Fruit fly (Drosophila melanogaster) whole organism, embryonic: ENCODE measurements around the gene RpS9.

Source experiments
- B-H1 ChIP-seq: fragments of 200-800 bp; sonication (Bioruptor generic); IDR thresholded peaks from 3 replicates; pipeline ENCODE4 v1.3.6; 2022; ENCODE audit warnings: missing biosample characterization, missing genetic modification characterization
- CG10209 ChIP-seq: fragments of 200-800 bp; sonication (Bioruptor generic); optimal IDR thresholded peaks from 3 replicates; lab custom pipeline; 2017; ENCODE audit warnings: missing biosample characterization, mild to moderate bottlenecking, missing genetic modification characterization, missing genetic modification reagents
- CG10321 ChIP-seq: fragments of 200-800 bp; sonication (Bioruptor generic); IDR thresholded peaks from 2 replicates; pipeline ENCODE4 v1.3.6; 2022; ENCODE audit warnings: missing biosample characterization, missing genetic modification characterization
- CG12236 ChIP-seq: fragments of 200-800 bp; sonication (Bioruptor generic); optimal IDR thresholded peaks from 2 replicates; lab custom pipeline; 2016; ENCODE audit warnings: missing biosample characterization, missing genetic modification characterization
- CG13424 ChIP-seq: fragments of 200-800 bp; sonication (Bioruptor generic); optimal IDR thresholded peaks from 2 replicates; lab custom pipeline; 2019; ENCODE audit warnings: missing biosample characterization, mild to moderate bottlenecking, missing genetic modification characterization, moderate library complexity
- CG13624 ChIP-seq: fragments of 200-800 bp; sonication (Bioruptor generic); optimal IDR thresholded peaks from 2 replicates; lab custom pipeline; 2016; ENCODE audit warnings: missing biosample characterization, missing genetic modification characterization
- CG14014 ChIP-seq: fragments of 200-800 bp; sonication (Bioruptor generic); IDR thresholded peaks from 2 replicates; pipeline ENCODE4 v1.3.6; 2022; ENCODE audit warnings: missing biosample characterization, missing genetic modification characterization
- CG15479 ChIP-seq: fragments of 200-800 bp; sonication (Bioruptor generic); optimal IDR thresholded peaks from 3 replicates; lab custom pipeline; 2019; ENCODE audit warnings: missing biosample characterization, mild to moderate bottlenecking, missing genetic modification characterization, moderate library complexity
- CG2199 ChIP-seq: fragments of 200-800 bp; sonication (Bioruptor generic); IDR thresholded peaks from 3 replicates; pipeline ENCODE4 v1.3.6; 2022; ENCODE audit warnings: missing biosample characterization, missing genetic modification characterization
- CG31365 ChIP-seq: fragments of 200-800 bp; sonication (Bioruptor generic); optimal IDR thresholded peaks from 2 replicates; lab custom pipeline; 2018; ENCODE audit warnings: missing biosample characterization, mild to moderate bottlenecking, missing genetic modification characterization
- CG32772 ChIP-seq: fragments of 200-800 bp; sonication (Bioruptor generic); IDR thresholded peaks from 2 replicates; pipeline ENCODE4 v1.3.6; 2022; ENCODE audit warnings: missing biosample characterization, missing genetic modification characterization
- CG3847 ChIP-seq: fragments of 200-800 bp; sonication (Bioruptor generic); IDR thresholded peaks from 2 replicates; pipeline ENCODE4 v1.3.6; 2022; ENCODE audit warnings: missing biosample characterization, missing genetic modification characterization
- CG5180 ChIP-seq: fragments of 200-800 bp; sonication (Bioruptor generic); optimal IDR thresholded peaks from 3 replicates; lab custom pipeline; 2017; ENCODE audit warnings: missing biosample characterization, missing genetic modification characterization, mild to moderate bottlenecking, moderate library complexity, missing genetic modification reagents
- CG6689 ChIP-seq: fragments of 200-800 bp; sonication (Bioruptor generic); IDR thresholded peaks from 2 replicates; pipeline ENCODE4 v1.3.6; 2022; ENCODE audit warnings: missing biosample characterization, missing genetic modification characterization
- CG6854 ChIP-seq: fragments of 200-800 bp; sonication (Bioruptor generic); optimal IDR thresholded peaks from 3 replicates; lab custom pipeline; 2017; ENCODE audit warnings: missing biosample characterization, mild to moderate bottlenecking, missing genetic modification characterization
- CG7745 ChIP-seq: fragments of 200-800 bp; sonication (Bioruptor generic); optimal IDR thresholded peaks from 2 replicates; lab custom pipeline; 2018; ENCODE audit warnings: missing biosample characterization, mild to moderate bottlenecking, missing genetic modification characterization, moderate library complexity
- CG7987 ChIP-seq: fragments of 200-800 bp; sonication (Bioruptor generic); optimal IDR thresholded peaks from 2 replicates; lab custom pipeline; 2018; ENCODE audit warnings: missing biosample characterization, mild to moderate bottlenecking, missing genetic modification characterization, moderate library complexity
- CG8089 ChIP-seq: fragments of 200-800 bp; sonication (Bioruptor generic); optimal IDR thresholded peaks from 3 replicates; lab custom pipeline; 2016; ENCODE audit warnings: missing biosample characterization, missing genetic modification characterization
- CG9609 ChIP-seq: fragments of 200-800 bp; sonication (Bioruptor generic); optimal IDR thresholded peaks from 3 replicates; lab custom pipeline; 2016; ENCODE audit warnings: missing biosample characterization, missing genetic modification characterization
- CG9727 ChIP-seq: fragments of 200-800 bp; sonication (Bioruptor generic); optimal IDR thresholded peaks from 3 replicates; lab custom pipeline; 2017; ENCODE audit warnings: missing biosample characterization, mild to moderate bottlenecking, missing genetic modification characterization
- D19B ChIP-seq: fragments of 200-800 bp; sonication (Bioruptor generic); optimal IDR thresholded peaks from 2 replicates; lab custom pipeline; 2017; ENCODE audit warnings: missing biosample characterization, mild to moderate bottlenecking, missing genetic modification characterization
- Ets65A ChIP-seq: fragments of 200-800 bp; sonication (Bioruptor generic); peaks from one replicate; lab custom pipeline; 2016; ENCODE audit warnings: missing biosample characterization, missing genetic modification characterization
- Fer3 ChIP-seq: fragments of 200-800 bp; sonication (Bioruptor generic); optimal IDR thresholded peaks from 2 replicates; lab custom pipeline; 2018; ENCODE audit warnings: missing biosample characterization, mild to moderate bottlenecking, missing genetic modification characterization, moderate library complexity
- H15 ChIP-seq: fragments of 200-800 bp; sonication (Bioruptor generic); IDR thresholded peaks from 3 replicates; pipeline ENCODE4 v1.3.6; 2022; ENCODE audit warnings: missing biosample characterization, missing genetic modification characterization
- Hsf ChIP-seq: fragments of 200-800 bp; sonication (Bioruptor generic); optimal IDR thresholded peaks from 3 replicates; lab custom pipeline; 2016; ENCODE audit warnings: missing biosample characterization, missing genetic modification characterization
- MESR4 ChIP-seq: fragments of 200-800 bp; sonication (Bioruptor generic); optimal IDR thresholded peaks from 2 replicates; lab custom pipeline; 2018; ENCODE audit warnings: missing biosample characterization, mild to moderate bottlenecking, missing genetic modification characterization, moderate library complexity
- Opbp ChIP-seq: fragments of 200-800 bp; sonication (Bioruptor generic); IDR thresholded peaks from 3 replicates; pipeline ENCODE4 v1.3.6; 2022; ENCODE audit warnings: missing biosample characterization, missing genetic modification characterization; ENCODE audit not compliant: partially characterized antibody
- Optix ChIP-seq: fragments of 200-800 bp; sonication (Bioruptor generic); IDR thresholded peaks from 3 replicates; pipeline ENCODE4 v1.3.6; 2022; ENCODE audit warnings: missing biosample characterization, missing genetic modification characterization
- Ptx1 ChIP-seq: fragments of 200-800 bp; sonication (Bioruptor generic); IDR thresholded peaks from 2 replicates; pipeline ENCODE4 v1.3.6; 2022; ENCODE audit warnings: missing biosample characterization, missing genetic modification characterization
- Ravus ChIP-seq: fragments of 200-800 bp; sonication (Bioruptor generic); IDR thresholded peaks from 2 replicates; pipeline ENCODE4 v1.3.6; 2022; ENCODE audit warnings: missing biosample characterization, missing genetic modification characterization
- Sox102F ChIP-seq: fragments of 200-800 bp; sonication (Bioruptor generic); optimal IDR thresholded peaks from 2 replicates; lab custom pipeline; 2018; ENCODE audit warnings: missing biosample characterization, mild to moderate bottlenecking, missing genetic modification characterization, moderate library complexity
- abd-A ChIP-seq: fragments of 200-800 bp; sonication (Bioruptor generic); optimal IDR thresholded peaks from 3 replicates; lab custom pipeline; 2019; ENCODE audit warnings: missing biosample characterization, mild to moderate bottlenecking, missing genetic modification characterization, moderate library complexity
- ase ChIP-seq: fragments of 200-800 bp; sonication (Bioruptor generic); IDR thresholded peaks from 3 replicates; pipeline ENCODE4 v1.3.6; 2022; ENCODE audit warnings: missing biosample characterization, missing genetic modification characterization
- bcd ChIP-seq: fragments of 200-800 bp; sonication (Bioruptor generic); optimal IDR thresholded peaks from 2 replicates; lab custom pipeline; 2017; ENCODE audit warnings: missing biosample characterization, mild to moderate bottlenecking, missing genetic modification characterization
- chm ChIP-seq: fragments of 200-800 bp; sonication (Bioruptor generic); IDR thresholded peaks from 2 replicates; pipeline ENCODE4 v1.3.6; 2022; ENCODE audit warnings: missing biosample characterization, missing genetic modification characterization
- dan ChIP-seq: fragments of 200-800 bp; sonication (Bioruptor generic); IDR thresholded peaks from 2 replicates; pipeline ENCODE4 v1.3.6; 2022; ENCODE audit warnings: missing biosample characterization, missing genetic modification characterization
- dpn ChIP-seq, 2 experiments: fragments of 200-800 bp; sonication (Bioruptor generic); optimal IDR thresholded peaks; 3 replicates each; lab custom pipeline; 2016; ENCODE audit warnings: missing biosample characterization in 2 of 2, missing genetic modification characterization in 2 of 2
- ewg ChIP-seq: fragments of 200-800 bp; sonication (Bioruptor generic); optimal IDR thresholded peaks from 3 replicates; lab custom pipeline; 2017; ENCODE audit warnings: mild to moderate bottlenecking, missing biosample characterization, missing genetic modification reagents, missing genetic modification characterization
- ind ChIP-seq: fragments of 200-800 bp; sonication (Bioruptor generic); optimal IDR thresholded peaks from 3 replicates; lab custom pipeline; 2016; ENCODE audit warnings: missing biosample characterization, missing genetic modification characterization
- jumu ChIP-seq: fragments of 200-800 bp; sonication (Bioruptor generic); optimal IDR thresholded peaks from 3 replicates; lab custom pipeline; 2016; ENCODE audit warnings: missing biosample characterization, missing genetic modification characterization
- knrl ChIP-seq: fragments of 200-800 bp; sonication (Bioruptor generic); IDR thresholded peaks from 3 replicates; pipeline ENCODE4 v1.3.6; 2022; ENCODE audit warnings: missing biosample characterization, missing genetic modification characterization; ENCODE audit not compliant: partially characterized antibody
- luna ChIP-seq: fragments of 200-800 bp; sonication (Bioruptor generic); optimal IDR thresholded peaks from 2 replicates; lab custom pipeline; 2016; ENCODE audit warnings: missing biosample characterization, missing genetic modification characterization
- onecut ChIP-seq: fragments of 200-800 bp; sonication (Bioruptor generic); IDR thresholded peaks from 2 replicates; pipeline ENCODE4 v1.3.6; 2022; ENCODE audit warnings: missing biosample characterization, missing genetic modification characterization
- otp ChIP-seq: fragments of 200-800 bp; sonication (Bioruptor generic); IDR thresholded peaks from 3 replicates; pipeline ENCODE4, ENCODE4 v1.3.6; 2022; ENCODE audit warnings: missing biosample characterization, missing genetic modification characterization
- prd ChIP-seq, 3 experiments: fragments of >200 bp in 2 of 3; fragments of 200-800 bp in 1 of 3; sonication (Bioruptor generic) in 1 of 3; optimal IDR thresholded peaks in 2 of 3; IDR thresholded peaks in 1 of 3; 2 replicates in 2 of 3; 3 replicates in 1 of 3; pipeline versions ENCODE4 v1.3.6 to Lab custom; 2017 to 2022; ENCODE audit warnings: missing biosample characterization in 1 of 3, missing genetic modification characterization in 1 of 3
- rib ChIP-seq: fragments of 200-800 bp; sonication (Bioruptor generic); IDR thresholded peaks from 2 replicates; pipeline ENCODE4 v1.3.6; 2022; ENCODE audit warnings: missing biosample characterization, missing genetic modification characterization
- slp2 ChIP-seq: fragments of 200-800 bp; sonication (Bioruptor generic); optimal IDR thresholded peaks from 2 replicates; lab custom pipeline; 2016; ENCODE audit warnings: missing biosample characterization, missing genetic modification characterization
- sr ChIP-seq: fragments of 200-800 bp; sonication (Bioruptor generic); IDR thresholded peaks from 3 replicates; pipeline ENCODE4 v1.3.6; 2022; ENCODE audit warnings: missing biosample characterization, missing genetic modification characterization
- sug ChIP-seq: fragments of 200-800 bp; optimal IDR thresholded peaks from 2 replicates; lab custom pipeline; 2019; ENCODE audit warnings: missing biosample characterization, mild to moderate bottlenecking, missing genetic modification characterization, moderate library complexity
- usp ChIP-seq: fragments of >200 bp; optimal IDR thresholded peaks from 2 replicates; lab custom pipeline; 2017; ENCODE audit warnings: missing biosample characterization, missing genetic modification characterization

RpS9 gene

dm6 chr3L:9461670-9462246 is 49.6 kb downstream of the RpS9 start (continued):
- TF ChIP-seq Fer3 (tag; lab: Kevin White, UChicago) (peak; percentile 17), CG3847 (peak; percentile 28; the same call in 1 of the 2 replicates), CG10321 (GFP tag; lab: Robert Waterston, UW) (no peak), slp2 (GFP tag; lab: Kevin White, UChicago) (peak; percentile 12), CG12236 (peak; percentile 5), Ets65A (no peak), dan (GFP tag; lab: Robert Waterston, UW) (no peak), Sox102F (GFP tag; lab: Kevin White, UChicago) (peak; percentile 54), bcd (GFP tag; lab: Kevin White, UChicago) (peak; percentile 38), CG13424 (tag; lab: Kevin White, UChicago) (no peak), Ptx1 (peak; percentile 55), MESR4 (no peak), CG5180 (GFP tag; lab: Kevin White, UChicago) (no peak), D19B (GFP tag; lab: Kevin White, UChicago) (no peak), luna (no peak), Opbp (GFP tag; lab: Robert Waterston, UW) (0 out of 3 replicates have a peak, but pooled peaks have one; percentile 30), jumu (GFP tag; lab: Kevin White, UChicago) (peak; percentile 58), CG10209 (GFP tag; lab: Kevin White, UChicago) (no peak), CG32772 (GFP tag; lab: Robert Waterston, UW) (peak; percentile 49), CG31365 (tag; lab: Kevin White, UChicago) (no peak), CG15479 (peak; percentile 86), usp (GFP tag; lab: Kevin White, UChicago) (no peak), CG2199 (peak; percentile 73; the same call in 2 of the 3 replicates), CG6854 (GFP tag; lab: Kevin White, UChicago) (no peak), ind (GFP tag; lab: Kevin White, UChicago) (peak; percentile 49), CG14014 (GFP tag; lab: Robert Waterston, UW) (peak; percentile 46; the same call in 1 of the 2 replicates), Optix (no peak), Ravus (GFP tag; lab: Robert Waterston, UW) (no peak), onecut (GFP tag; lab: Robert Waterston, UW) (no peak), abd-A (tag; lab: Kevin White, UChicago) (peak; percentile 76), B-H1 (peak; percentile 18; the same call in 2 of the 3 replicates), ewg (GFP tag; lab: Kevin White, UChicago) (no peak), CG6689 (GFP tag; lab: Robert Waterston, UW) (peak; percentile 31; the same call in 1 of the 2 replicates), CG8089 (GFP tag; lab: Kevin White, UChicago) (no peak), CG9727 (no peak), Hsf (GFP tag; lab: Kevin White, UChicago) (peak; percentile 29), sug (tag; lab: Kevin White, UChicago) (no peak), CG9609 (GFP tag; lab: Kevin White, UChicago) (peak; percentile 36), knrl (GFP tag; lab: Robert Waterston, UW) (no peak), CG13624 (GFP tag; lab: Kevin White, UChicago) (no peak), sr (peak; percentile 6; the same call in 1 of the 3 replicates), CG7987 (GFP tag; lab: Kevin White, UChicago) (peak; percentile 16), chm (GFP tag; lab: Robert Waterston, UW) (no peak), ase (GFP tag; lab: Robert Waterston, UW) (no peak), dpn (GFP tag; optimal IDR thresholded peaks at IDR 0.05; lab: Kevin White, UChicago) (peak in 1 of 2 experiments; percentile 27), CG7745 (tag; lab: Kevin White, UChicago) (no peak), rib (GFP tag; lab: Robert Waterston, UW) (no peak), otp (GFP tag; lab: Robert Waterston, UW) (peak; percentile 42; the same call in 2 of the 3 replicates), prd (optimal IDR thresholded peaks at IDR 0.05; lab: Kevin White, UChicago) (no peak), prd (GFP tag; IDR thresholded peaks at IDR 0.05; lab: Robert Waterston, UW) (peak; percentile 59), H15 (no peak)
